Worm (Caenorhabditis elegans): Measurements from ENCODE around the gene ugt-67.

DNA sequence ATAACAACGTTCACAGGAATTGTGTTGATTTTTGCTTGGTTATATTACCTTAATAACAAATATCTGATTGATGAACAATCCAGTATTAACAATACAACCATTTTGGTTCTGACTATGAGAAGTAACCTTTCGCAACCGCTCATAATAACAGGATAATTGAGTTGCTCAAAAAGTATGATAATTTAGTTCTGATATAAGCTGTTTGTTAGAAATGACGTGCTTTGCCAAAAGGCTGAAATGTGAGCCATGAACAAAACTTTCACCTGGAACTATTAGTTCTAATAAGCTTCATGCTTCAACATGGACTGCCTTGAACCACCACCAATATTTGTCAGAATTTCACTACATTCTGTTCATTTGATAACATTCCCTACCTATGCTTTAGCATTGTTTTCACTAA is 23.4 kb downstream of the ugt-67 start, which contains the start of gene srh-20:
- TF ChIP-seq W03F9.2 (tag; optimal IDR thresholded peaks at IDR 0.05) (no peak), him-1 (tag; optimal IDR thresholded peaks at IDR 0.05) (no peak), dao-5 (tag; optimal IDR thresholded peaks at IDR 0.05) (no peak)
